Fruit fly (Drosophila melanogaster): Measurements from ENCODE around the gene Dnz1.

Dnz1 gene

dm6 chr2L:10856328-10856942 lies at the start of gene Dnz1:
Dnz1 (minus strand) TSS chr2L:10856644.
- TF ChIP-seq insv (optimal IDR thresholded peaks at IDR 0.05) (no peak), ttk (optimal IDR thresholded peaks at IDR 0.05) (no peak), psq (optimal IDR thresholded peaks at IDR 0.05) (no peak), Myc (optimal IDR thresholded peaks at IDR 0.05) (no peak), h (optimal IDR thresholded peaks at IDR 0.05) (no peak), Sin3A (optimal IDR thresholded peaks at IDR 0.05) (no peak)

dm6 chr2L:10901685-10902084 lies 45.2 kb upstream of the Dnz1 start, which contains the start of gene CG14070:
CG14070 (minus strand) TSS chr2L:10901785.
- no peak for TF ChIP-seq insv (optimal IDR thresholded peaks at IDR 0.05)
- TF ChIP-seq Myc (optimal IDR thresholded peaks at IDR 0.05), result no peak
- no peak for TF ChIP-seq Sin3A (optimal IDR thresholded peaks at IDR 0.05)
- TF ChIP-seq h (optimal IDR thresholded peaks at IDR 0.05), result no peak
- TF ChIP-seq psq (optimal IDR thresholded peaks at IDR 0.05), result no peak
- TF ChIP-seq ttk (optimal IDR thresholded peaks at IDR 0.05), result no peak

dm6 chr2L:10888827-10889226 lies 32.4 kb upstream of the Dnz1 start, which contains the start of gene CG14071:
CG14071 (minus strand) TSS chr2L:10888927.
- TF ChIP-seq psq (optimal IDR thresholded peaks at IDR 0.05) (no peak), h (optimal IDR thresholded peaks at IDR 0.05) (no peak), insv (optimal IDR thresholded peaks at IDR 0.05) (no peak), Myc (optimal IDR thresholded peaks at IDR 0.05) (no peak), Sin3A (optimal IDR thresholded peaks at IDR 0.05) (no peak), ttk (optimal IDR thresholded peaks at IDR 0.05) (no peak)

DNA sequence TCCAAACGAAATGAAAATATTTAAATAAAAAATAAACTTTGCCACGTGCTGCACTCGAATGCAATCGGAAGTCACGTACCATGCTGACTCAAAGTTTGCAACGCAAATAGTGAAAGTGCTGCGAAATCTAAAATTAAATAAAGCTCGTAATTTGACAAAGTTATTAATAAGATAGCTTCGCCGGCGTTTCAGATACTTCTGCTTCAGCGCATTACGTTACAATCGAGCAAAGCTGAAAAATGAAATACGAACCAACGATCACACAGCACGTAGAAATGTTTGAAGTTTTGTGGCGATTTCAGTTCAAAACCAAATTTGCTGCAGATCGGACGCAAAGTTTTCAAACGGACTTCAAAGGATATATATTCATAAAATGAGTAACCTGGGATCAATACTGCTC lies 13.4 kb upstream of the Dnz1 start, which contains the start of gene CG12517:
CG12517 (plus strand) TSS at position 301 of the 400 bp plus-strand sequence.
- no peak for TF ChIP-seq Myc (optimal IDR thresholded peaks at IDR 0.05)
- TF ChIP-seq h (optimal IDR thresholded peaks at IDR 0.05), result no peak
- no peak for TF ChIP-seq insv (optimal IDR thresholded peaks at IDR 0.05)

DNA sequence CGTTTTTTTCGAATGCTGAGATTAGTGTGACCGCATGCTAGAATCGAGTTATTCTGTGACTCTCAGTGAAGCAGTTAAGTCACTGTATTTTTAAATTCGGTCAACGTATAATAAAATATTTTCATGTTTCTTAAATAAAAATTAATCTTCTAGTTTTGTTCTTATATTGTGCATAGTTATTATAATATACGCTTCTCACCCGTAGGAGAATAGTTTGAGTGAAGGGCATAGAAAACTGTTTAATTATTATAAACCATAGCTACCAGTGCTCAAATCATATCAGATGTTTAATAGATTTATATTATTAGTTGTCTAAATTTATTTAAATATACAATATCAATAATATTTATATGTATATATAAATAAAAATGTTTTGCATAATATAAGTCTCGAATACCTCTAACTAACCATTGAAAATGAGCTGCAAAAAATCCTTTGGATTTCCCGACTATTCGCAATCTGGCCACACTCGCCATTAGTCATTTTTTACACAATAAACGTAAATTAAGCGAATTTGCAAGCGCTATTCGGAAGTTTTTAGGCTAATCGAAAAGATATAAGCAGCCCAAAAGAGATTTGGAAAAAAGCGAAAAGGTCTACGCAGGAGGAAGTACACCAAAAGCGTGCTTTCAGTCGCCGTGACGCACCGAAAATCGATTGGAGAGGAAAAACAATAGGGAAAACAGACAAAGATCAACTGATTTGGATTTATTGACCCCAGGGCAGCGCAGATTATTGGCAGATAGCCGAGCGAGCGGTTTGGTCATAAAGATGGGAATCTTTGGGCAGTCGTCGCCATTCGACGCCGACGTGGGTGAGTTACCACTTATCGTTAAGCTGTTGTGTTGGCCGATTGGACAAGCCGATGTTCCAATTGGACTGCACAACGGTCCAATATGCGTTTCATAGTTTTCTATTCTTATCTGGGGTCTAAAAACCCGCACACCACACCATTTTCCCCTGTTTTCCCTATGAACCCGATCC lies 1.9 kb upstream of the Dnz1 start, which contains the start of the genes aurB and Stam:
aurB (minus strand) TSS at position 31 of the 984 bp plus-strand sequence.
Stam (plus strand) TSS at position 473 of the 984 bp plus-strand sequence.
- TF ChIP-seq psq (optimal IDR thresholded peaks at IDR 0.05), result no peak
- no peak for TF ChIP-seq insv (optimal IDR thresholded peaks at IDR 0.05)
- no peak for TF ChIP-seq h (optimal IDR thresholded peaks at IDR 0.05)
- no peak for TF ChIP-seq Myc (optimal IDR thresholded peaks at IDR 0.05)
- no peak for TF ChIP-seq Sin3A (optimal IDR thresholded peaks at IDR 0.05)
- TF ChIP-seq ttk (optimal IDR thresholded peaks at IDR 0.05), result no peak

- TF ChIP-seq insv (optimal IDR thresholded peaks at IDR 0.05), result no peak
- TF ChIP-seq ttk (optimal IDR thresholded peaks at IDR 0.05), result no peak
- TF ChIP-seq Sin3A (optimal IDR thresholded peaks at IDR 0.05), result no peak
- no peak for TF ChIP-seq h (optimal IDR thresholded peaks at IDR 0.05)
- TF ChIP-seq Myc (optimal IDR thresholded peaks at IDR 0.05), result no peak
- no peak for TF ChIP-seq psq (optimal IDR thresholded peaks at IDR 0.05)
Observed at dm6 chr2L:10851336-10851862, 5.0 kb downstream of the Dnz1 start.

dm6 chr2L:10850320-10850990 lies 6.0 kb downstream of the Dnz1 start, which contains the start of gene porin:
porin (minus strand) TSS chr2L:10850848.
- TF ChIP-seq psq (optimal IDR thresholded peaks at IDR 0.05) (no peak), Sin3A (optimal IDR thresholded peaks at IDR 0.05) (no peak), h (optimal IDR thresholded peaks at IDR 0.05) (no peak), insv (optimal IDR thresholded peaks at IDR 0.05) (no peak), Myc (optimal IDR thresholded peaks at IDR 0.05) (no peak), ttk (optimal IDR thresholded peaks at IDR 0.05) (no peak)

DNA sequence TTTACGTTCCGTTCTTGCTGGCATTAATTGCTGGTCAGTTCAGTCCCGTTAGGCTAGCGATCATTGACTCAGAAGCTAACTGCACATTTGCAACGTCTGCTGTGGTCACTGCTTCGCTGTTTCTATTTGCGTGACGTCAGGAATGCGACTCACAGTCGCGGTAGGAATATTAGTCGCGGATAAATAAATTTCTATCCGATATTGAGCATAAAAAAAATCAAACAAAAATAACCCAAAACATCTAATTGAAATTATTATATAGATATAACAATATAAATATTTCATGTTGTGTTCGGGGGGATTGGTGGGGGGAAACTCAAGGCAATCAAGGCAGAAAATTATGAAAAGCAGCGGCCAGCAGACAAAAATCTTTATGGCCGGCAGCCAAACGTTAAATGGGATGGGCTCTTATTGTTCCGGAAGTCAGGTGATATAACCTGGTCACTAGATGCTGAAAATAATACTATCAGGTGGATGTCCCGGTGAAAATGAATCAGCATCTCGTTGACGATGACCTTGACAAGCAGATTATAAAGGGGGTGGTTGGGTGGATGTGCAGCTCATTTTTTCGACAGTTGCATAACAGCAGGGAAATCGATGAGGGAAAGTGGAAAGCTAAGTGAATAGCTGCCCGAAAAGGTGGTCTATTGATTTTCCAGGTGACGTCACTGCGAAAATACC lies 6.8 kb downstream of the Dnz1 start, which contains the start of gene SmydA-3:
SmydA-3 (plus strand) TSS at position 631 of the 681 bp plus-strand sequence.
- no peak for TF ChIP-seq insv (optimal IDR thresholded peaks at IDR 0.05)
- TF ChIP-seq ttk (optimal IDR thresholded peaks at IDR 0.05), result no peak
- no peak for TF ChIP-seq h (optimal IDR thresholded peaks at IDR 0.05)
- no peak for TF ChIP-seq Myc (optimal IDR thresholded peaks at IDR 0.05)
- TF ChIP-seq Sin3A (optimal IDR thresholded peaks at IDR 0.05), result no peak
- no peak for TF ChIP-seq psq (optimal IDR thresholded peaks at IDR 0.05)

DNA sequence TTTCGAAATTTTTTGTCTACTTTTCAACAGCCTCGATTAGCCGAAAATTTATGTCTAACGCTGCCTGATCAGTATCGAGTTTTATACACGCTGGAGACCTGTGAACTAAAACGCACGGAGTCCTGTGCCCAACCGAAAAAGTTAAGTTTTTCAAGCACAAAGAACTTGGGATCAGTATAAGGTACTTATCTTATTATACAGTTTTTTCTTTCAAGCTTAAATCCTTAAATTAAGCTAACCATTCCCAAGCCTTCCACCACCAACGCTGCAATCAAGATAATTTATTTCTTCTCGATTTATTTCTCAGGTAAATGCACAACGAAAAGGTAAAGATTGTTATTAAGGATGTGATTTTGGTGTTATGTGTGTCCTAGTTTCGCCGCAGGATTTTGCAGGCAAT lies 9.5 kb downstream of the Dnz1 start, which contains the start of gene Porin2:
Porin2 (minus strand) TSS at position 101 of the 400 bp plus-strand sequence.
- TF ChIP-seq psq (optimal IDR thresholded peaks at IDR 0.05) (no peak), ttk (optimal IDR thresholded peaks at IDR 0.05) (no peak), Myc (optimal IDR thresholded peaks at IDR 0.05) (no peak), h (optimal IDR thresholded peaks at IDR 0.05) (no peak), Sin3A (optimal IDR thresholded peaks at IDR 0.05) (no peak), insv (optimal IDR thresholded peaks at IDR 0.05) (no peak)

dm6 chr2L:10845564-10845963 lies 10.9 kb downstream of the Dnz1 start, which contains the start of the genes CG17139 and CG17140:
CG17139 (minus strand) TSS chr2L:10845664.
CG17140 (minus strand) TSS chr2L:10845664.
- TF ChIP-seq psq (optimal IDR thresholded peaks at IDR 0.05) (no peak), h (optimal IDR thresholded peaks at IDR 0.05) (no peak), insv (optimal IDR thresholded peaks at IDR 0.05) (no peak), Sin3A (optimal IDR thresholded peaks at IDR 0.05) (no peak), ttk (optimal IDR thresholded peaks at IDR 0.05) (no peak), Myc (optimal IDR thresholded peaks at IDR 0.05) (no peak)

Data from Kc167 (cell line).